Worm (Caenorhabditis elegans) whole organism, L3 larva: ENCODE results near the gene nhr-143.

ENCODE experiments used
- fkh-10 ChIP-seq: sonication (generic microtip); optimal IDR thresholded peaks from 2 replicates; lab custom pipeline; 2017; ENCODE audit warnings: missing biosample characterization, missing genetic modification reagents, missing genetic modification characterization
- nfya-1 ChIP-seq: sonication (generic microtip); optimal IDR thresholded peaks from 2 replicates; lab custom pipeline; 2017; ENCODE audit warnings: missing genetic modification characterization, mild to moderate bottlenecking, missing compliant biosample characterization, antibody characterized with exemption, moderate library complexity; ENCODE audit not compliant: insufficient read depth
- nhr-25 ChIP-seq: sonication (generic microtip); optimal IDR thresholded peaks from 2 replicates; lab custom pipeline; 2017; ENCODE audit warnings: missing biosample characterization, missing genetic modification characterization

DNA sequence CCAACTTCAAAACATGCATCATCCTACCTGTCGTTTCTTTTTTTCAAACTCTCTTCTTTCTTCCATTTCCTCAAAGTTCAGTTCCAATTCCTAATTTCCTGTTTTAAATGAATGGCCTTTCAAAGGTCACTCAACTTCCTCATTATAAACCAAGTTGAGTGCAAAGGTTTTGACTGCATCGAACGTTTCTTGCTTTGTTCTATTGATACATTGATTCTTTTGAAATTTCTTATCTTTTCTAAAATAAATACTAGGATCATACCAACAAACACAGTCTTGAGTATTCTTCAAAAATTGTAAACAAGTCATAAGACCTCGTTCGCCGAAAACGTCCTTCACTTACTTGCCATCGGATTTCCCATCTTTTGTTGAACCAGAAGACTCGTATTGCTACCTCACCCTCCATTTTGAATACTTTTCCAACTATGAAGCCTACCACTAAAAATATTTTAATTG is 15.5 kb upstream of the nhr-143 start, which contains the start of gene F59E11.7:
- TF ChIP-seq fkh-10 (GFP tag; lab: Kevin White, UChicago) (no peak), nfya-1 (no peak), nhr-25 (tag; lab: Kevin White, UChicago) (peak; percentile 40)
